Worm (Caenorhabditis elegans) whole organism, young adult: ENCODE data around the gene etr-1.

Experiments
- B0019.2 ChIP-seq: fragments of 200-800 bp; sonication (Bioruptor generic); conservative IDR thresholded peaks from 2 replicates; pipeline ENCODE4 v1.3.6; 2022; ENCODE audit warnings: missing genetic modification reagents, missing genetic modification characterization, missing compliant biosample characterization
- C06A6.2 ChIP-seq: fragments of 200-800 bp; sonication (Bioruptor generic); conservative IDR thresholded peaks from 2 replicates; pipeline ENCODE4 v1.3.6; 2022; ENCODE audit warnings: missing genetic modification characterization, missing compliant biosample characterization
- F10E7.11 ChIP-seq: sonication (generic microtip); optimal IDR thresholded peaks from 2 replicates; lab custom pipeline; 2017; ENCODE audit warnings: mild to moderate bottlenecking, missing genetic modification characterization, moderate library complexity, missing compliant biosample characterization
- F22D6.2 ChIP-seq: sonication (generic microtip); optimal IDR thresholded peaks from 2 replicates; lab custom pipeline; 2016; ENCODE audit warnings: mild to moderate bottlenecking, missing genetic modification characterization, missing compliant biosample characterization
- F33H1.4 ChIP-seq: fragments of 200-800 bp; sonication (Bioruptor generic); IDR thresholded peaks from 2 replicates; pipeline ENCODE4 v1.3.6; 2022; ENCODE audit warnings: missing genetic modification reagents, missing genetic modification characterization, missing compliant biosample characterization
- F55B11.4 ChIP-seq: sonication (generic microtip); optimal IDR thresholded peaks from 2 replicates; lab custom pipeline; 2016; ENCODE audit warnings: missing compliant biosample characterization, missing genetic modification characterization, borderline replicate concordance; ENCODE audit not compliant: insufficient read depth
- F57A8.1 ChIP-seq: fragments of 200-800 bp; sonication (Bioruptor generic); optimal IDR thresholded peaks from 2 replicates; lab custom pipeline; 2018; ENCODE audit warnings: mild to moderate bottlenecking, missing genetic modification characterization, moderate library complexity, missing compliant biosample characterization
- K11D2.4 ChIP-seq: fragments of 200-800 bp; sonication (Bioruptor generic); IDR thresholded peaks from 2 replicates; pipeline ENCODE4 v1.3.6; 2022; ENCODE audit warnings: missing genetic modification reagents, missing genetic modification characterization, missing compliant biosample characterization
- T07F8.4 ChIP-seq: sonication (generic microtip); optimal IDR thresholded peaks from 2 replicates; lab custom pipeline; 2016; ENCODE audit warnings: mild to moderate bottlenecking, missing genetic modification characterization, moderate library complexity, missing compliant biosample characterization
- T26A5.8 ChIP-seq: sonication (generic microtip); optimal IDR thresholded peaks from 2 replicates; lab custom pipeline; 2016; ENCODE audit warnings: missing genetic modification characterization, missing compliant biosample characterization
- Y53F4B.3 ChIP-seq: fragments of 200-800 bp; sonication (Bioruptor generic); IDR thresholded peaks from 2 replicates; pipeline ENCODE4 v1.3.6; 2022; ENCODE audit warnings: missing genetic modification reagents, missing genetic modification characterization, missing compliant biosample characterization
- Y56A3A.18 ChIP-seq: fragments of 200-800 bp; sonication (Bioruptor generic); IDR thresholded peaks from 2 replicates; pipeline ENCODE4 v1.3.6; 2022; ENCODE audit warnings: missing genetic modification reagents, missing genetic modification characterization, missing compliant biosample characterization
- Y67H2A.10 ChIP-seq: fragments of 200-800 bp; sonication (Bioruptor generic); conservative IDR thresholded peaks from 2 replicates; pipeline ENCODE4 v1.3.6; 2022; ENCODE audit warnings: missing genetic modification reagents, missing genetic modification characterization, missing compliant biosample characterization
- Y79H2A.3 ChIP-seq: fragments of 200-800 bp; sonication (Bioruptor generic); conservative IDR thresholded peaks from 2 replicates; pipeline ENCODE4 v1.3.6; 2022; ENCODE audit warnings: missing genetic modification reagents, missing genetic modification characterization, missing compliant biosample characterization
- Y95B8A.8 ChIP-seq: fragments of 200-800 bp; sonication (Bioruptor generic); IDR thresholded peaks from 2 replicates; pipeline ENCODE4 v1.3.6; 2022; ENCODE audit warnings: missing genetic modification reagents, missing genetic modification characterization, missing compliant biosample characterization
- atf-7 ChIP-seq: sonication (generic microtip); optimal IDR thresholded peaks from 2 replicates; lab custom pipeline; 2017; ENCODE audit warnings: mild to moderate bottlenecking, missing genetic modification characterization, missing compliant biosample characterization
- bed-1 ChIP-seq: fragments of 200-800 bp; sonication (Bioruptor generic); IDR thresholded peaks from 2 replicates; pipeline ENCODE4 v1.3.6; 2022; ENCODE audit warnings: missing genetic modification reagents, missing genetic modification characterization, missing compliant biosample characterization
- cebp-1 ChIP-seq, 2 experiments: fragments of 200-800 bp in 1 of 2; sonication (Bioruptor generic) in 1 of 2; sonication (generic microtip) in 1 of 2; IDR thresholded peaks in 1 of 2; optimal IDR thresholded peaks in 1 of 2; 2 replicates each; pipeline versions ENCODE4 v1.3.6 to Lab custom; 2017 to 2022; ENCODE audit warnings: missing compliant biosample characterization in 2 of 2, missing genetic modification characterization in 2 of 2, mild to moderate bottlenecking in 1 of 2, missing genetic modification reagents in 1 of 2, moderate library complexity in 1 of 2
- cebp-2 ChIP-seq: fragments of 200-800 bp; sonication (Bioruptor generic); IDR thresholded peaks from 2 replicates; pipeline ENCODE4 v1.3.6; 2022; ENCODE audit warnings: missing genetic modification characterization, missing compliant biosample characterization
- ceh-27 ChIP-seq: fragments of 200-800 bp; sonication (Bioruptor generic); optimal IDR thresholded peaks from 2 replicates; lab custom pipeline; 2018; ENCODE audit warnings: mild to moderate bottlenecking, missing genetic modification characterization, moderate library complexity, missing compliant biosample characterization
- ceh-79 ChIP-seq: sonication (generic microtip); optimal IDR thresholded peaks from 2 replicates; lab custom pipeline; 2017; ENCODE audit warnings: mild to moderate bottlenecking, missing genetic modification characterization, missing compliant biosample characterization
- dpl-1 ChIP-seq: fragments of 150-350 bp; optimal IDR thresholded peaks from 2 replicates; lab custom pipeline; 2014; ENCODE audit warnings: missing biosample characterization, missing genetic modification reagents, missing genetic modification characterization
- egl-44 ChIP-seq: fragments of 200-800 bp; sonication (Bioruptor generic); IDR thresholded peaks from 2 replicates; pipeline ENCODE4 v1.3.6; 2022; ENCODE audit warnings: missing genetic modification reagents, missing genetic modification characterization, missing compliant biosample characterization
- fkh-3 ChIP-seq: sonication (generic microtip); optimal IDR thresholded peaks from 2 replicates; lab custom pipeline; 2016; ENCODE audit warnings: mild to moderate bottlenecking, missing genetic modification characterization, missing compliant biosample characterization
- him-1 ChIP-seq: sonication (generic microtip); optimal IDR thresholded peaks from 2 replicates; lab custom pipeline; 2016; ENCODE audit warnings: missing genotype, missing genetic modification reagents, missing genetic modification characterization, missing compliant biosample characterization
- hlh-26 ChIP-seq: fragments of 200-800 bp; sonication (Bioruptor generic); conservative IDR thresholded peaks from 2 replicates; pipeline ENCODE4 v1.3.6; 2022; ENCODE audit warnings: missing genetic modification reagents, missing genetic modification characterization, missing compliant biosample characterization
- hrde-1 ChIP-seq: sonication (generic microtip); optimal IDR thresholded peaks from 2 replicates; lab custom pipeline; 2016; ENCODE audit warnings: missing genetic modification characterization, mild to moderate bottlenecking, missing compliant biosample characterization, moderate library complexity, missing genotype, missing genetic modification reagents, borderline replicate concordance
- lag-1 ChIP-seq: fragments of 200-800 bp; sonication (Bioruptor generic); IDR thresholded peaks from 2 replicates; pipeline ENCODE4 v1.3.6; 2022; ENCODE audit warnings: missing genetic modification reagents, missing genetic modification characterization, missing compliant biosample characterization
- lin-26 ChIP-seq: fragments of 200-800 bp; sonication (Bioruptor generic); IDR thresholded peaks from 2 replicates; pipeline ENCODE4 v1.3.6; 2022; ENCODE audit warnings: missing genetic modification reagents, missing genetic modification characterization, missing compliant biosample characterization
- lin-54 ChIP-seq: fragments of 200-800 bp; sonication (Bioruptor generic); optimal IDR thresholded peaks from 2 replicates; lab custom pipeline; 2018; ENCODE audit warnings: mild to moderate bottlenecking, missing genetic modification characterization, missing compliant biosample characterization
- lir-1 ChIP-seq: fragments of 200-800 bp; sonication (Bioruptor generic); conservative IDR thresholded peaks from 2 replicates; pipeline ENCODE4 v1.3.6; 2022; ENCODE audit warnings: missing genetic modification reagents, missing genetic modification characterization, missing compliant biosample characterization
- lsl-1 ChIP-seq: fragments of 200-800 bp; sonication (Bioruptor generic); optimal IDR thresholded peaks from 2 replicates; lab custom pipeline; 2018; ENCODE audit warnings: mild to moderate bottlenecking, missing genetic modification characterization, moderate library complexity, missing compliant biosample characterization
- madf-8 ChIP-seq: fragments of 200-800 bp; sonication (Bioruptor generic); conservative IDR thresholded peaks from 2 replicates; pipeline ENCODE4 v1.3.6; 2022; ENCODE audit warnings: missing genetic modification reagents, missing genetic modification characterization, missing compliant biosample characterization
- mel-28 ChIP-seq: sonication (generic microtip); optimal IDR thresholded peaks from 2 replicates; lab custom pipeline; 2016; ENCODE audit warnings: borderline replicate concordance, mild to moderate bottlenecking, missing genetic modification characterization, missing compliant biosample characterization
- nhr-80 ChIP-seq: sonication (generic microtip); optimal IDR thresholded peaks from 2 replicates; lab custom pipeline; 2016; ENCODE audit warnings: missing genetic modification characterization, missing compliant biosample characterization
- pha-4 ChIP-seq: fragments of 150-350 bp; sonication (generic microtip); optimal IDR thresholded peaks from 2 replicates; lab custom pipeline; 2014; ENCODE audit warnings: missing biosample characterization, missing genetic modification reagents, missing genetic modification characterization
- rcor-1 ChIP-seq: fragments of 200-800 bp; sonication (Bioruptor generic); IDR thresholded peaks from 2 replicates; pipeline ENCODE4 v1.3.6; 2022; ENCODE audit warnings: missing genetic modification reagents, missing genetic modification characterization, missing compliant biosample characterization
- repo-1 ChIP-seq: sonication (generic microtip); optimal IDR thresholded peaks from 2 replicates; lab custom pipeline; 2017; ENCODE audit warnings: mild to moderate bottlenecking, missing genetic modification characterization, missing compliant biosample characterization
- sdz-38 ChIP-seq: sonication (generic microtip); optimal IDR thresholded peaks from 2 replicates; lab custom pipeline; 2016; ENCODE audit warnings: missing genotype, missing genetic modification characterization, missing compliant biosample characterization
- sea-2 ChIP-seq: fragments of 200-800 bp; sonication (Bioruptor generic); IDR thresholded peaks from 2 replicates; pipeline ENCODE4 v1.3.6; 2022; ENCODE audit warnings: missing genetic modification characterization, missing compliant biosample characterization
- snpc-1.3 ChIP-seq: sonication (generic microtip); optimal IDR thresholded peaks from 2 replicates; lab custom pipeline; 2017; ENCODE audit warnings: missing genetic modification characterization, mild to moderate bottlenecking, missing compliant biosample characterization, antibody characterized with exemption, moderate library complexity, missing genotype, missing genetic modification reagents; ENCODE audit not compliant: insufficient read depth
- unc-62 ChIP-seq: fragments of 150-350 bp; optimal IDR thresholded peaks from 2 replicates; lab custom pipeline; 2014; ENCODE audit warnings: missing biosample characterization, missing genetic modification reagents, missing genetic modification characterization
- ztf-18 ChIP-seq: sonication (generic microtip); optimal IDR thresholded peaks from 2 replicates; lab custom pipeline; 2016; ENCODE audit warnings: missing genotype, mild to moderate bottlenecking, missing genetic modification characterization, missing compliant biosample characterization
- ztf-22 ChIP-seq: fragments of 200-800 bp; sonication (Bioruptor generic); optimal IDR thresholded peaks from 2 replicates; lab custom pipeline; 2018; ENCODE audit warnings: mild to moderate bottlenecking, missing genetic modification characterization, moderate library complexity, missing compliant biosample characterization
- ztf-25 ChIP-seq: fragments of 200-800 bp; sonication (Bioruptor generic); IDR thresholded peaks from 2 replicates; pipeline ENCODE4 v1.3.6; 2022; ENCODE audit warnings: missing genetic modification reagents, missing genetic modification characterization, missing compliant biosample characterization
- ztf-3 ChIP-seq: fragments of 200-800 bp; sonication (Bioruptor generic); optimal IDR thresholded peaks from 2 replicates; lab custom pipeline; 2018; ENCODE audit warnings: mild to moderate bottlenecking, missing genetic modification characterization, missing compliant biosample characterization

Gene etr-1

DNA sequence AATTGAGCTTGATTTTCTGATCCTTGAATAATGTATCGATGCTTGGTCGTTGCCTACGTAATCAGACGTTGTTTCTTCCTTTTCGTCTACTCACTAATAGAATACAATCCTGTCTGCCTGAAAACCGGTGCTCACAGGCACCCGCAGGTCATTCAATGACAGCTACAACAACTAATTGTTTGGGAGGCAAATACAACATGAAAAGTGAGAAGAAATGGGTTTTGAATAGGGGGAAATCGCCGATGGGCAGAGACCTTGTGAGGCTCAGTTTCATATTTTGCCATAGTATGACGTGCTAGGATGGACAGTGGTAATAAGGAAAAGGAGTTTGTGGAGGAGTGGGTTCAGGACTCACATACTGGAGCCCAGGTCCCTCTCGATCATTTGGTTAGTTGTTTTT lies 34.5 kb downstream of the etr-1 start, which contains the start of gene chs-2:
chs-2 (plus strand) TSS at position 301 of the 400 bp plus-strand sequence.
- TF ChIP-seq F33H1.4 (no peak), him-1 (tag; lab: Kevin White, UChicago) (no peak), T07F8.4 (no peak), ztf-3 (no peak), ztf-18 (no peak), nhr-80 (tag; lab: Kevin White, UChicago) (no peak), fkh-3 (no peak), dpl-1 (no peak), Y53F4B.3 (GFP tag; lab: Robert Waterston, UW) (no peak), T26A5.8 (no peak), Y95B8A.8 (GFP tag; lab: Robert Waterston, UW) (no peak), lsl-1 (GFP tag; lab: Kevin White, UChicago) (no peak)

DNA sequence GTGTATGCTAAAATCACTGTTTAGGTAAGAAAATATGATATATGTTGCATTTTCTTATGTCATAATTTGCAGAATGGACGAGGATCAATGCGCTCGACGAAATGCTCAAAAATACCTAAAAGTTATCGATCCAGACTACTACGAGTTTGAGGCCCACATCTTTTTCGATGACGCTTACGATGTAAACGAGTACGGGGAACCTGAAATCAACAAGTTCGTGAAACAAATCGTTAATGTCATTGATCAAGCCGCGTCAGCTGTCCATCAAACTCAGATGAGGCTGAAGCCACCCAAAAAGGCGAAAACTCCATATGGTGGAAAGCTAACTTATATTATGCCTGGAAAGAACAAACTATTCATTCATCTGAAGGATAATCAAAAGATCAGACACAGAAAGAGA lies 45.9 kb downstream of the etr-1 start:
- TF ChIP-seq lag-1 (GFP tag; lab: Robert Waterston, UW), result no peak
- TF ChIP-seq Y79H2A.3 (GFP tag; lab: Robert Waterston, UW), result no peak
- no peak for TF ChIP-seq Y95B8A.8 (GFP tag; lab: Robert Waterston, UW)
- TF ChIP-seq atf-7 (tag; lab: Kevin White, UChicago), result no peak
- no peak for TF ChIP-seq pha-4
- TF ChIP-seq F57A8.1, result no peak
- no peak for TF ChIP-seq cebp-2 (GFP tag; lab: Robert Waterston, UW)
- no peak for TF ChIP-seq unc-62 (GFP tag; lab: Kevin White, UChicago)
- TF ChIP-seq F10E7.11 (tag; lab: Kevin White, UChicago), result no peak
- TF ChIP-seq lir-1, result no peak
- no peak for TF ChIP-seq Y53F4B.3 (GFP tag; lab: Robert Waterston, UW)

DNA sequence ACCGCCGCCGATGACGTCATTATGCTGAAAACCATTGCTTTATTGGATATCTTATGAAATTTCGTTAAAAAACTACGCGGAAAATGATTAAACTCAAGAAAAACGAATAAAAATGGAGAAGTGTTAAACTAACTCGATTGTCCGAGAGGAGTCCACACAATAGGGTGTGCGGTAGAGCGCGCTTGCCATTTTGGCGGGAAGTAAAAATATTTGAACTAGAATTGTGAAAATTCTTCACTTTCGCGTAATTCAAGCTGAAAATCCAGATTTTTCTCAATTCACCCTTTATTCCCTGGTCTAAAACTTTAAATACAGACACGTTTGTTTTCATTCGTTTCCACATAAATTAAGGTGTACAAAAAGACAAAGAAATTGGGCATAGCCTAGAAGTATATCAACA lies 54.4 kb downstream of the etr-1 start, which contains the start of gene F48A11.4:
F48A11.4 (minus strand) TSS at position 24 of the 400 bp plus-strand sequence.
- TF ChIP-seq bed-1 (GFP tag; lab: Robert Waterston, UW) (0 out of 2 replicates have a peak, but pooled peaks have one; percentile 42), snpc-1.3 (tag; lab: Kevin White, UChicago) (peak; percentile 53), repo-1 (tag; lab: Kevin White, UChicago) (peak; percentile 93), egl-44 (peak; percentile 71; the same call in 1 of the 2 replicates), Y95B8A.8 (GFP tag; lab: Robert Waterston, UW) (peak; percentile 89), madf-8 (GFP tag; lab: Robert Waterston, UW) (peak; percentile 68), sdz-38 (tag; lab: Kevin White, UChicago) (no peak), Y56A3A.18 (GFP tag; lab: Robert Waterston, UW) (peak; percentile 74; the same call in 1 of the 2 replicates), C06A6.2 (peak; percentile 90), fkh-3 (no peak), mel-28 (no peak), ztf-22 (GFP tag; lab: Kevin White, UChicago) (no peak), lin-26 (GFP tag; lab: Robert Waterston, UW) (peak; percentile 53; the same call in 1 of the 2 replicates), sea-2 (GFP tag; lab: Robert Waterston, UW) (no peak), B0019.2 (GFP tag; lab: Robert Waterston, UW) (0 out of 2 replicates have a peak, but pooled peaks have one; percentile 4), lir-1 (peak; percentile 63; the same call in 1 of the 2 replicates), ceh-27 (GFP tag; lab: Kevin White, UChicago) (peak; percentile 76), ztf-25 (GFP tag; lab: Robert Waterston, UW) (no peak), F55B11.4 (no peak), F22D6.2 (peak; percentile 72), Y67H2A.10 (GFP tag; lab: Robert Waterston, UW) (no peak), rcor-1 (GFP tag; lab: Robert Waterston, UW) (peak; percentile 93), lin-54 (peak; percentile 99), cebp-1 (GFP tag; IDR thresholded peaks at IDR 0.05; lab: Robert Waterston, UW) (peak; percentile 28; the same call in 1 of the 2 replicates), cebp-1 (tag; optimal IDR thresholded peaks at IDR 0.05; lab: Kevin White, UChicago) (peak; percentile 84), hrde-1 (peak; percentile 50), hlh-26 (GFP tag; lab: Robert Waterston, UW) (no peak), K11D2.4 (peak; percentile 86), ceh-79 (tag; lab: Kevin White, UChicago) (peak; percentile 28)
